Worm (Caenorhabditis elegans): ENCODE data around the gene bre-2.
A peak's percentile ranks its signal among the peaks of the same experiment; 100 is the strongest.

The bre-2 gene

DNA sequence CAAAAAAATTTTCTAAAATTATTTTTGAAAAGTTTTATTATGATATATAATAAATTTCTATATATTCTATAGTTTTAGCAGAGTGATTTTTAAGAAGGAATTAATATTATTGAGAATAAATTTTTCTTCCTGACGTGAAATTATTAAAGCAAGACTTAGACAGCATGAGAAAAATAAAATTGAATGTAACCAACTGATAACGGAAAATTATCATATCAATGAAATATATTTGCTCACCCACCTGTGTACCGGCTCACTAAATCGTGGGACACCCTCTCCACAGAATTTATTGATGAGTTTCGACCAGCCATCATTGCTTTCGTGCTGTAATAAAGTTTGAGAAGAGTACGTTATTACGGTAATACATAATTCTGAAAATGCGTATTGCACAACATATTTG lies at the start of gene bre-2:
bre-2 (minus strand) TSS at position 326 of the 400 bp plus-strand sequence.
- TF ChIP-seq dao-5 (tag; optimal IDR thresholded peaks at IDR 0.05), result no peak
- TF ChIP-seq him-1 (tag; optimal IDR thresholded peaks at IDR 0.05), result no peak
- no peak for TF ChIP-seq W03F9.2 (tag; optimal IDR thresholded peaks at IDR 0.05)

DNA sequence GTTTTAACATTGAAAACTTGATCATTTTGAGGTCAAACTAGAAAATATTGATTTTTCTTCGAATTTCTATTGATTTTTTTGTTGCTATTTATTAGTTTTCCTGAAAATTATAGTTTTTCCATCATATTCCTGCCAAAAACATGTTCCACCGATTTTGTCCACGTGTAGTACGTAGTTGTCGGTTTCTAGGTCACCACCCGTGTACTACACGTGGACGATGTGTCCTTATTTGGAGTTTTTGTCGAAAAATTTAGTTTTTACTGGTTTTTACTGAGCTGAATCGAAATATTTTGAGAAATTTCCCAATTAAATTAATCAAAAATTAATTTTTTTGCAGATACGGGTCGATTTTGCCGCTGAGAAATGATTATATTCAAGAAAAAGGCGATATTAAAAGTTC lies 48.3 kb upstream of the bre-2 start:
- TF ChIP-seq him-1 (tag; optimal IDR thresholded peaks at IDR 0.05) (peak; percentile 17), W03F9.2 (tag; optimal IDR thresholded peaks at IDR 0.05) (no peak), dao-5 (tag; optimal IDR thresholded peaks at IDR 0.05) (no peak)

DNA sequence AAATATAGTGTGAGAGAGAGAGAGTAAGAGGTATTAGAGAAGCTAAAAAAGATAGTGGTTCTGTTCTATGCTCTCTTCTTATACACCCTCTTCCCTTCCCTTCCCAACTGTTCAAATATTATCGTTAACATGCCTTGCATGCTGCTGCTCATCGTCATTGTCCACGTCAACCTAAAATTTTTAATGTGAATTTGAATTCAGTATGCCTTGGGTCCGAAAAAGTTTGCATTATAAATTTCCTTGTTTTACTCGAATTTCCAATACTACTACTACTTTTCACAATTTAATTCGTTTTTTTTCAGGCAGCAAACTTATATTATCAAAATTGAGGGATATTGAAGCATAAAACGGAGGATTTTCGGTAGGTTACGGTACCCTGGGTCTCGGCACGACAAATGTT lies 47.7 kb upstream of the bre-2 start, which contains the start of gene gly-5:
gly-5 (plus strand) TSS at position 301 of the 400 bp plus-strand sequence.
- TF ChIP-seq him-1 (tag; optimal IDR thresholded peaks at IDR 0.05) (no peak), dao-5 (tag; optimal IDR thresholded peaks at IDR 0.05) (no peak), W03F9.2 (tag; optimal IDR thresholded peaks at IDR 0.05) (no peak)

DNA sequence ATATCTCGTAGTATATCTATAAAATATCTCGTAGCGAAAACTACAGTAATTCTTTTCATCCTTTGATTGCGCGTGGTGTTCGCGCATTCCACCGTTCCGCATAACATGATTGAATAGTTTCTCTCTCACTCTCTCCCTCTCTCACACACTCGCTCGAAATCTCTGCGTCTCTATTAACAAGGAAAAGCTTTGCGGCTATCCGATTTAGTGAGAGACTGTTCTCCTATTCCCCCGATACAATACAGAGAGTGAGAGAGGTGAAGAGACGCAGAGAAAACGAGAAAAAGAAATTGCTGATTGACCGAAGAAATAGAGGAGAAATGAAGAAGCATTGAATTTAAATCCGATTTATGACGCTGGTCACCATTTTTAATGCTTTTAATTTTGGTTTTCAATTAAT lies 42.6 kb upstream of the bre-2 start:
- TF ChIP-seq W03F9.2 (tag; optimal IDR thresholded peaks at IDR 0.05) (no peak), him-1 (tag; optimal IDR thresholded peaks at IDR 0.05) (no peak), dao-5 (tag; optimal IDR thresholded peaks at IDR 0.05) (no peak)

DNA sequence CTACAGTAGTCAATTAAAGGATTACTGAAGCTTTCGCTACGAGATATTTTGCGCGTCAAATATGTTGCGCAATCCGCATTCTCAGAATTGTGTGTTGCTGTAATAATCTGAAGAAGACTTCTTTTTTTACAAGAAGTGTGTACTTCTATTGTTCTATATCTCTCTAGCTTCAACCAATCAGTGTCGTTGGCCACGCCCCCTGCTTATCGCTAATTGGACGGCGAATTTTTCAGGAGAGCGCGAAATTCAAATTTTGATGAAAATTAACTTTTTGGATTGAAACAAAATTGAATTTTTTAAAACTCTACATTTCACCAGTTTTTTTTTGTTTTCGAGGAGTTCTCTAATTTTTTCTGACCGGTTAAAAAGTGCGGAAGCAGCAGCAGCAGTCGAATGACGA lies 37.5 kb upstream of the bre-2 start:
- TF ChIP-seq him-1 (tag; optimal IDR thresholded peaks at IDR 0.05), result no peak
- TF ChIP-seq W03F9.2 (tag; optimal IDR thresholded peaks at IDR 0.05), result no peak
- no peak for TF ChIP-seq dao-5 (tag; optimal IDR thresholded peaks at IDR 0.05)

DNA sequence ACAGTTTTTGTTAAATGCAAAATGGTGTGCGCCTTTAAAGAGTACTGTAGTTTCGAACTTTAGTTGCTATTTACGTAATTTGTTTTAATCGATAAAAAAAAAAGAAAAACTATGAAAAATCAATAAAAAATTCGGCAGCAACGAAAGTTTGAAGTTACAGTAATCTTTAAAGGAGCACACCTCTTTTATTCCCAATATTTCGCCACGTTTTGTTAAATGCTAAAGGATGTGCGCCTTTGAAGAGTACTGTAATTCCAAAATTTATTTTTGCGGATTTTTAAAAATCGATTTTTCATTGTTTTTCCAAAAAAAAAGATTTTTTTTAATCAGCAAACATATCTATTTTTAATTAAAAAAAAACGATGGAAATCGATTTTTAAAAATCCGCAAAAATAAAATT lies 34.3 kb upstream of the bre-2 start:
- TF ChIP-seq him-1 (tag; optimal IDR thresholded peaks at IDR 0.05) (no peak), dao-5 (tag; optimal IDR thresholded peaks at IDR 0.05) (no peak), W03F9.2 (tag; optimal IDR thresholded peaks at IDR 0.05) (no peak)

DNA sequence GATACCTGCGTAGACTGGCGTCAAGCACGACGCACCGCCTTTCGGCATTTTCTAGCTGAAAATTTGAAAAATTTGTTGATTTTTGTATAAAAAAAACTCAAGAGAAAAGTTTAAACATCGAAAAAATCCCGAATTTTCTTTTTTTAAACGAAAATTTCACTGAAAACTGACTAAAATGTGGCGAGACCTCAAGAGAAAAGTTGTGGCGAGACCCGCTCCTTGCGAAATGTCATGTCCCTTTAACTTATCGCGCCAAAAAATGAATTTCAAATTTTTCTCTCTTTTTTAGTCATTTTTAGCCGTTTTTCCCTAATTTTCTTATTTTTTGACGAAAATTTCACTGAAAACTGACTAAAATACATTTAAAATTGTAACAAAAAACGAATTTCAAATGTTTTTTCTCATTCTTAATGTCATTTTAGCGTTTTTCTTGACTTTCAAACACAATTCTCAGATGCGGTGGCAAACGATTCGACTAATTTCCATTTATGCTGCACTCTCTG lies 30.1 kb upstream of the bre-2 start, which contains the start of the genes snpc-1.2 and Y39E4B.5:
snpc-1.2 (minus strand) TSS at position 78 of the 503 bp plus-strand sequence.
Y39E4B.5 (plus strand) TSS at position 453 of the 503 bp plus-strand sequence.
- no peak for TF ChIP-seq him-1 (tag; optimal IDR thresholded peaks at IDR 0.05)
- no peak for TF ChIP-seq W03F9.2 (tag; optimal IDR thresholded peaks at IDR 0.05)
- TF ChIP-seq dao-5 (tag; optimal IDR thresholded peaks at IDR 0.05), result no peak

DNA sequence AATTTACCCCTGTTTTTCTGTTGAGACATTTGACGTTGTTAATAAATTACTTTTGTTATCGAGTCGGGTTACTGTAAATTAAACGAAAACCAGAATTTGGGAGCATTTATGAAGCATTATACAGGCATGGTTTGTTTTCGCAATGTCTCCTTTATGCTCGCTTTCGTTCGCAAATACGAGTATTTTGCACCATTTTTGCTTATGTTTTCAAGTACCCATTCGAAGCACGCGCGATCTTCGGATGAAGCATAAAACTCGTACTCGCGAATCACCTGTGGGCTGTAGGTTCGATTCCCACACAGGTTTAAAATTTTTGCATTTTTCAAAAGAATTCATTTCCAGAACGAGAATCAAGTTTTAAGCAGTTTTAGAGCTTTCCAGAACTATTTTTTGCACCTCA lies 25.5 kb upstream of the bre-2 start:
- no peak for TF ChIP-seq him-1 (tag; optimal IDR thresholded peaks at IDR 0.05)
- no peak for TF ChIP-seq dao-5 (tag; optimal IDR thresholded peaks at IDR 0.05)
- TF ChIP-seq W03F9.2 (tag; optimal IDR thresholded peaks at IDR 0.05), result no peak

DNA sequence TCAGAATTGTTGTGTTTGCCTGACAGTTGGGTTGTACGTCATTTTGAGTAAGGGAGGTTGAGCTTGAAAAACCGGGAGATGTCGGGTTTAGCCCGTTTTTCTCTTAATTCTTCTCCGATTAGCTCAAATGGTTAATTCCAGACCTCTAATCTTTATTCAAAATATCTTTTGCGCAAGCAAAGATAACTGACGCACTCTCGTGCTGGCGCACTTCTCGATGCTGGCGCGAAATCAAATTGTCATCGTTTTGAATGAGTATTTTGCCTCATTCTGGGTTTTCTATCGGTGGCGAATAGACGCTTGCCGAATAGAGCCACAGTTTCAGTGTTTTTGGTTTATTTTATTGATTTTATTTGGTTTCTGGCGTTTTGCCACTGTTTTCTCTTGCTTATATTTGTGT lies 21.2 kb upstream of the bre-2 start:
- TF ChIP-seq him-1 (tag; optimal IDR thresholded peaks at IDR 0.05) (no peak), dao-5 (tag; optimal IDR thresholded peaks at IDR 0.05) (no peak), W03F9.2 (tag; optimal IDR thresholded peaks at IDR 0.05) (no peak)

DNA sequence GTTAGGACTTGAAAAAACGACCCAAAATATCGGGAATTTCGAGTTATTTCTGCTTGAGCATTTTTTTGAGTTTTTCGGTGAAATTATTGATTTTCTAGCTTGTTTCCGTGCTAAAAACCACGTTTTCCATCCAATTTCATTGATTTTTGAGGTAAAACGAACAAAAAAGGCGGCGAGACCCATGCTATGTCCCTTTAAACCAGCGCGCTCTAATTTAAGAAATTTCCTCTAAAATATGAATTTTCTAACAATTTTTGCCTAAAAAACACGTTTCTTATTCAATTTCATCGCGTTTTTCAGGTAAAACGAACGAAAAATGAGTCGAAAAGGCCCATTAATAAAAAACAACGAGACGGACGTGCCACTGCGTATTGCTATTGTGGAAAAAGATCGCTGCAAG lies 14.1 kb upstream of the bre-2 start, which contains the start of gene abce-1:
abce-1 (plus strand) TSS at position 301 of the 400 bp plus-strand sequence.
- TF ChIP-seq W03F9.2 (tag; optimal IDR thresholded peaks at IDR 0.05) (no peak), dao-5 (tag; optimal IDR thresholded peaks at IDR 0.05) (no peak), him-1 (tag; optimal IDR thresholded peaks at IDR 0.05) (no peak)

DNA sequence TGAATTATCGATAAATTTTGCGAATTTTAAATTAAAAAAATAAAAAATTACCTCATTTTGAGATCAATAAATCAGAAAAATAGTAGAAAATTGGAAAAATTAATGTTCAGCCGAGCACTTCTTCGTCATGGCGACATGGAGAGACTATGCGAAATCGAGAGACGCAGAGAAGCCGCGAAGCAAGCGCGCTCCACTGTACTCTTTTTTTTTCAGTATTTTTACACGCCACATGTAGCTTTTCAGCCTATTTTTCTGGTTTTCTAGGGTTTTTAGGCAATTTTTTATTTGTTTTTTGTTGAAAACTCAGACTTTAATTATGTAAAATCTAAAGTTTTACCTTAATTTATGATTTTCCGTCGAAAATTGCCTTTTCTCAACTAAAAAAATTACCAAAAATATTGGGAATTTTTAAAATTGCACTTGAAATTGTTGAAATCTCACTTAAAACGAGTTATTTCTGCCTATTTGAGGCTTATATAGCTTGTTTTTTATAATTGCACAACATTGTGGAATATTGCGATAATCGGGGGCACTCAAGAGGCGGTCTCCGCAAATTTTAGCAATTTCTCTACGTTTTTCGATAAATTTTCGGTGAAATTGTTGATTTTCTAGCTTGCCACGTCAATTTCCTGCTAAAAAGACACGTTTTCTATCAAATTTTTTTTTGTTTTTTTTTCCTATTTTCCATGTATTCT lies 13.4 kb upstream of the bre-2 start, which contains the start of gene Y39E4B.10:
Y39E4B.10 (minus strand) TSS at position 162 of the 695 bp plus-strand sequence.
- no peak for TF ChIP-seq him-1 (tag; optimal IDR thresholded peaks at IDR 0.05)
- TF ChIP-seq dao-5 (tag; optimal IDR thresholded peaks at IDR 0.05), result no peak
- peak; percentile 26 for TF ChIP-seq W03F9.2 (tag; optimal IDR thresholded peaks at IDR 0.05)

DNA sequence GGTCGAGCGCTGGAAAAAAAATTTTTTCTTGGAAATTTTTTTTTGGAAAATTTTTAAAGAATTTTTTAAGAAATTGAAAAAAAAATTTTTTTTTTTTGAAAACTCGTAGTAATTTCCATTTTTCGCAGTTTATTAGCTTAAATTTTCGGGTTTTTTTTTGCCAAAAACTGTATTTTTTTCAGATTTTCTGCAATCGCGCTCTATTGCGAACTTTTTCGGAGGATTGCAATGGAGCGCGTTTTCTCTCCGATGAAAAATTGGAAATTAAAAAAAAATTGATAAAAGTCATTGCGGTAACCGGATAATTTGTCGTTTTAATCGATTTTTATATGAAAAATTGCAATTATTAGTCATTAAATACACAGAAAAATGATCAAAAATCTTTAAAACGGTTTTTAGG lies 12.3 kb upstream of the bre-2 start:
- no peak for TF ChIP-seq him-1 (tag; optimal IDR thresholded peaks at IDR 0.05)
- TF ChIP-seq dao-5 (tag; optimal IDR thresholded peaks at IDR 0.05), result no peak
- TF ChIP-seq W03F9.2 (tag; optimal IDR thresholded peaks at IDR 0.05), result no peak

DNA sequence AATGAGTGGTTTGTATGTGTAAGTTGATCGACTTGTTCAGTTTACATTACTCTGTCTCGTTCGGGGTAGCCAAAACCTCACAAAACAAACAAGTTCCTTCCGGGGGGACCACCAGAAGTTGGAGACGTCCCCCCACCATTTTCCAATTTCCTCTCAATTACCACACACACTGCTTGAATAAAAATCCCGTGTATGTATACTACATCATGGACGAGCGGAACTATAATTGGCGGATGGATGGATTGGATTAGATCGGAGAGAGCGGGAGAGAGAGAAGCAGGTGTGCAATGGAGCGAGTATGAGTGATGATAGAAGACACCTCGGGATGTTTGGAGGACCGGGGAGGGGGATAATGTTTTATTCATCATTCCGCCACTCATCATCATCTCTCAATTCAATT lies 8.2 kb downstream of the bre-2 start:
- TF ChIP-seq dao-5 (tag; optimal IDR thresholded peaks at IDR 0.05) (no peak), W03F9.2 (tag; optimal IDR thresholded peaks at IDR 0.05) (no peak), him-1 (tag; optimal IDR thresholded peaks at IDR 0.05) (no peak)

DNA sequence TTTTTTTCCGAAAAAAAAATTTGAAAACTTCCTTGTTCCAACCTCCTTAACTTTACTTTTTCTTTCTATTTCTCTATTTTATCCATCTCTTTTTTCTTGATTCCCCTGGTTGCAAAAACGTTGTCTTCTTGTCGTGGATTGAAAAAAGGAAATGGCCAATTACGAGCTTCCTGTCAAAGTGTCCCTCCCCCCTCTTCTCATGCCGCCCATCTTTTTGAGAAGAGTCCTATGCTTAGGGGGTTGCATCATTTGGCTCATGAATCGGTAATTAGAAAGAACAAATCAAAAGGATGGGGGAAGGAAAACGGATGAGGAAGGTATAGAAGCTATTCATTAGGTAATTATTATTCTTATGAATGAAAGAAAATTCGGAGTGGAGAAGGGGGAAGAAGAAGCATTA lies 12.3 kb downstream of the bre-2 start:
- no peak for TF ChIP-seq dao-5 (tag; optimal IDR thresholded peaks at IDR 0.05)
- TF ChIP-seq him-1 (tag; optimal IDR thresholded peaks at IDR 0.05), result no peak
- no peak for TF ChIP-seq W03F9.2 (tag; optimal IDR thresholded peaks at IDR 0.05)

Measured in whole organism, L4/young adult.